Fruit fly (Drosophila melanogaster) whole organism, embryonic: ENCODE data around the gene dmGlut.
A peak's percentile ranks its signal among the peaks of the same experiment; 100 is the strongest.

ENCODE experiments used
- Asciz ChIP-seq: fragments of 200-800 bp; sonication (Bioruptor generic); optimal IDR thresholded peaks from 2 replicates; lab custom pipeline; 2017; ENCODE audit warnings: missing biosample characterization, mild to moderate bottlenecking, missing genetic modification characterization, missing genetic modification reagents
- B-H1 ChIP-seq: fragments of 200-800 bp; sonication (Bioruptor generic); IDR thresholded peaks from 3 replicates; pipeline ENCODE4 v1.3.6; 2022; ENCODE audit warnings: missing biosample characterization, missing genetic modification characterization
- CG10959 ChIP-seq: fragments of 200-800 bp; sonication (Bioruptor generic); IDR thresholded peaks from 2 replicates; pipeline ENCODE4 v1.3.6; 2022; ENCODE audit warnings: missing biosample characterization, missing genetic modification characterization
- CG12219 ChIP-seq: fragments of 200-800 bp; sonication (Bioruptor generic); optimal IDR thresholded peaks from 3 replicates; lab custom pipeline; 2018; ENCODE audit warnings: missing biosample characterization, mild to moderate bottlenecking, missing genetic modification characterization
- CG13296 ChIP-seq: fragments of 200-800 bp; sonication (Bioruptor generic); optimal IDR thresholded peaks from 3 replicates; lab custom pipeline; 2018; ENCODE audit warnings: missing biosample characterization, mild to moderate bottlenecking, missing genetic modification characterization
- CG13894 ChIP-seq: fragments of 200-800 bp; sonication (Bioruptor generic); optimal IDR thresholded peaks from 3 replicates; lab custom pipeline; 2018; ENCODE audit warnings: missing biosample characterization, mild to moderate bottlenecking, missing genetic modification characterization, moderate library complexity
- CG14667 ChIP-seq: fragments of 200-800 bp; sonication (Bioruptor generic); IDR thresholded peaks from 2 replicates; pipeline ENCODE4 v1.3.6; 2022; ENCODE audit warnings: missing biosample characterization, missing genetic modification characterization
- CG15601 ChIP-seq: fragments of 200-800 bp; sonication (Bioruptor generic); optimal IDR thresholded peaks from 3 replicates; lab custom pipeline; 2019; ENCODE audit warnings: missing biosample characterization, mild to moderate bottlenecking, missing genetic modification characterization, moderate library complexity
- CG1602 ChIP-seq: fragments of 200-800 bp; sonication (Bioruptor generic); optimal IDR thresholded peaks from 3 replicates; lab custom pipeline; 2016; ENCODE audit warnings: missing biosample characterization, missing genetic modification characterization
- CG17361 ChIP-seq: fragments of 200-800 bp; sonication (Bioruptor generic); IDR thresholded peaks from 3 replicates; pipeline ENCODE4 v1.3.6; 2022; ENCODE audit warnings: missing biosample characterization, missing genetic modification characterization
- CG1792 ChIP-seq: fragments of 200-800 bp; sonication (Bioruptor generic); optimal IDR thresholded peaks from 2 replicates; lab custom pipeline; 2016; ENCODE audit warnings: missing biosample characterization, missing genetic modification characterization
- CG18764 ChIP-seq: fragments of 200-800 bp; sonication (Bioruptor generic); optimal IDR thresholded peaks from 3 replicates; lab custom pipeline; 2016; ENCODE audit warnings: missing biosample characterization, missing genetic modification characterization
- CG2116 ChIP-seq: fragments of 200-800 bp; sonication (Bioruptor generic); optimal IDR thresholded peaks from 3 replicates; lab custom pipeline; 2018; ENCODE audit warnings: missing biosample characterization, mild to moderate bottlenecking, missing genetic modification characterization
- CG4282 ChIP-seq: fragments of 200-800 bp; sonication (Bioruptor generic); optimal IDR thresholded peaks from 2 replicates; lab custom pipeline; 2016; ENCODE audit warnings: missing biosample characterization, missing genetic modification characterization
- CG5180 ChIP-seq: fragments of 200-800 bp; sonication (Bioruptor generic); optimal IDR thresholded peaks from 3 replicates; lab custom pipeline; 2017; ENCODE audit warnings: missing biosample characterization, missing genetic modification characterization, mild to moderate bottlenecking, moderate library complexity, missing genetic modification reagents
- CG6689 ChIP-seq: fragments of 200-800 bp; sonication (Bioruptor generic); IDR thresholded peaks from 2 replicates; pipeline ENCODE4 v1.3.6; 2022; ENCODE audit warnings: missing biosample characterization, missing genetic modification characterization
- CG7928 ChIP-seq: fragments of 200-800 bp; sonication (Bioruptor generic); optimal IDR thresholded peaks from 2 replicates; lab custom pipeline; 2017; ENCODE audit warnings: missing biosample characterization, mild to moderate bottlenecking, missing genetic modification characterization
- CG8478 ChIP-seq: fragments of >200 bp; optimal IDR thresholded peaks from 2 replicates; lab custom pipeline; 2018
- CG8765 ChIP-seq: fragments of 200-800 bp; sonication (Bioruptor generic); IDR thresholded peaks from 2 replicates; pipeline ENCODE4 v1.3.6; 2022; ENCODE audit warnings: missing biosample characterization, missing genetic modification characterization
- CG9797 ChIP-seq: fragments of 200-800 bp; sonication (Bioruptor generic); optimal IDR thresholded peaks from 3 replicates; lab custom pipeline; 2018; ENCODE audit warnings: missing biosample characterization, mild to moderate bottlenecking, missing genetic modification characterization
- CrebB ChIP-seq: fragments of 200-800 bp; sonication (Bioruptor generic); optimal IDR thresholded peaks from 3 replicates; lab custom pipeline; 2018; ENCODE audit warnings: missing biosample characterization, mild to moderate bottlenecking, missing genetic modification characterization
- D19A ChIP-seq: fragments of 200-800 bp; optimal IDR thresholded peaks from 3 replicates; lab custom pipeline; 2019; ENCODE audit warnings: missing biosample characterization, mild to moderate bottlenecking, missing genetic modification characterization, moderate library complexity
- D19B ChIP-seq: fragments of 200-800 bp; sonication (Bioruptor generic); optimal IDR thresholded peaks from 2 replicates; lab custom pipeline; 2017; ENCODE audit warnings: missing biosample characterization, mild to moderate bottlenecking, missing genetic modification characterization
- Dad ChIP-seq: fragments of 200-800 bp; sonication (Bioruptor generic); optimal IDR thresholded peaks from 3 replicates; lab custom pipeline; 2016; ENCODE audit warnings: missing biosample characterization, missing genetic modification characterization
- GATAe ChIP-seq: fragments of 200-800 bp; sonication (Bioruptor generic); conservative IDR thresholded peaks from 2 replicates; pipeline ENCODE4 v1.3.6; 2022; ENCODE audit warnings: missing biosample characterization, missing genetic modification characterization
- HLH54F ChIP-seq: fragments of 200-800 bp; sonication (Bioruptor generic); optimal IDR thresholded peaks from 3 replicates; lab custom pipeline; 2016; ENCODE audit warnings: missing biosample characterization, missing genetic modification characterization
- Hr39 ChIP-seq: fragments of >200 bp; optimal IDR thresholded peaks from 2 replicates; lab custom pipeline; 2017
- MESR4 ChIP-seq: fragments of 200-800 bp; sonication (Bioruptor generic); optimal IDR thresholded peaks from 2 replicates; lab custom pipeline; 2018; ENCODE audit warnings: missing biosample characterization, mild to moderate bottlenecking, missing genetic modification characterization, moderate library complexity
- NK7.1 ChIP-seq: fragments of 200-800 bp; sonication (Bioruptor generic); optimal IDR thresholded peaks from 3 replicates; lab custom pipeline; 2016; ENCODE audit warnings: missing biosample characterization, missing genetic modification characterization
- Nf-YB ChIP-seq: fragments of 200-800 bp; sonication (Bioruptor generic); optimal IDR thresholded peaks from 3 replicates; lab custom pipeline; 2019; ENCODE audit warnings: missing biosample characterization, mild to moderate bottlenecking, missing genetic modification characterization, moderate library complexity
- NfI ChIP-seq: fragments of 200-800 bp; sonication (Bioruptor generic); optimal IDR thresholded peaks from 3 replicates; lab custom pipeline; 2018; ENCODE audit warnings: missing biosample characterization, mild to moderate bottlenecking, missing genetic modification characterization, moderate library complexity
- cad ChIP-seq: fragments of >200 bp; optimal IDR thresholded peaks from 2 replicates; lab custom pipeline; 2017; ENCODE audit warnings: missing biosample characterization, missing genetic modification characterization
- cg ChIP-seq: fragments of 200-800 bp; sonication (Bioruptor generic); optimal IDR thresholded peaks from 3 replicates; lab custom pipeline; 2019; ENCODE audit warnings: missing biosample characterization, mild to moderate bottlenecking, missing genetic modification characterization, moderate library complexity
- corto ChIP-seq: fragments of 200-800 bp; sonication (Bioruptor generic); optimal IDR thresholded peaks from 2 replicates; lab custom pipeline; 2016; ENCODE audit warnings: missing biosample characterization, mild to moderate bottlenecking, missing genetic modification characterization, moderate library complexity
- ewg ChIP-seq: fragments of 200-800 bp; sonication (Bioruptor generic); optimal IDR thresholded peaks from 3 replicates; lab custom pipeline; 2017; ENCODE audit warnings: mild to moderate bottlenecking, missing biosample characterization, missing genetic modification reagents, missing genetic modification characterization
- ftz-f1 ChIP-seq: fragments of 200-800 bp; sonication (Bioruptor generic); optimal IDR thresholded peaks from 2 replicates; lab custom pipeline; 2016; ENCODE audit warnings: missing biosample characterization, missing genetic modification characterization
- grn ChIP-seq: fragments of 200-800 bp; sonication (Bioruptor generic); optimal IDR thresholded peaks from 3 replicates; lab custom pipeline; 2017; ENCODE audit warnings: missing biosample characterization, missing genetic modification characterization
- h ChIP-seq: fragments of >200 bp; optimal IDR thresholded peaks from 2 replicates; lab custom pipeline; 2017
- hth ChIP-seq: fragments of >200 bp; optimal IDR thresholded peaks from 2 replicates; lab custom pipeline; 2017; ENCODE audit warnings: inconsistent platforms
- ind ChIP-seq: fragments of 200-800 bp; sonication (Bioruptor generic); optimal IDR thresholded peaks from 3 replicates; lab custom pipeline; 2016; ENCODE audit warnings: missing biosample characterization, missing genetic modification characterization
- jing ChIP-seq: fragments of 200-800 bp; sonication (Bioruptor generic); optimal IDR thresholded peaks from 2 replicates; lab custom pipeline; 2018; ENCODE audit warnings: missing biosample characterization, mild to moderate bottlenecking, missing genetic modification characterization
- luna ChIP-seq: fragments of 200-800 bp; sonication (Bioruptor generic); optimal IDR thresholded peaks from 2 replicates; lab custom pipeline; 2016; ENCODE audit warnings: missing biosample characterization, missing genetic modification characterization
- nerfin-2 ChIP-seq: fragments of 200-800 bp; sonication (Bioruptor generic); IDR thresholded peaks from 2 replicates; pipeline ENCODE4 v1.3.6; 2022; ENCODE audit warnings: missing biosample characterization, missing genetic modification characterization; ENCODE audit not compliant: partially characterized antibody
- nmo ChIP-seq: fragments of 200-800 bp; sonication (Bioruptor generic); optimal IDR thresholded peaks from 2 replicates; lab custom pipeline; 2018; ENCODE audit warnings: missing biosample characterization, mild to moderate bottlenecking, missing genetic modification characterization, moderate library complexity
- otp ChIP-seq: fragments of 200-800 bp; sonication (Bioruptor generic); IDR thresholded peaks from 3 replicates; pipeline ENCODE4, ENCODE4 v1.3.6; 2022; ENCODE audit warnings: missing biosample characterization, missing genetic modification characterization
- pzg ChIP-seq: fragments of 200-800 bp; sonication (Bioruptor generic); optimal IDR thresholded peaks from 3 replicates; lab custom pipeline; 2018; ENCODE audit warnings: missing biosample characterization, mild to moderate bottlenecking, missing genetic modification characterization, moderate library complexity
- seq ChIP-seq: fragments of 200-800 bp; sonication (Bioruptor generic); IDR thresholded peaks from 2 replicates; pipeline ENCODE4 v1.3.6; 2022; ENCODE audit warnings: missing biosample characterization, missing genetic modification characterization
- sqz ChIP-seq: fragments of 200-800 bp; sonication (Bioruptor generic); optimal IDR thresholded peaks from 3 replicates; lab custom pipeline; 2018; ENCODE audit warnings: missing biosample characterization, mild to moderate bottlenecking, missing genetic modification characterization
- stwl ChIP-seq: fragments of 200-800 bp; sonication (Bioruptor generic); optimal IDR thresholded peaks from 3 replicates; lab custom pipeline; 2018; ENCODE audit warnings: missing biosample characterization, mild to moderate bottlenecking, missing genetic modification characterization, moderate library complexity
- trh ChIP-seq: fragments of 200-800 bp; sonication (Bioruptor generic); optimal IDR thresholded peaks from 2 replicates; lab custom pipeline; 2016; ENCODE audit warnings: missing biosample characterization, missing genetic modification characterization
- yki ChIP-seq: fragments of >200 bp; optimal IDR thresholded peaks from 3 replicates; lab custom pipeline; 2018
- zfh2 ChIP-seq: fragments of 200-800 bp; sonication (Bioruptor generic); optimal IDR thresholded peaks from 2 replicates; lab custom pipeline; 2016; ENCODE audit warnings: missing biosample characterization, missing genetic modification characterization

dmGlut gene

DNA sequence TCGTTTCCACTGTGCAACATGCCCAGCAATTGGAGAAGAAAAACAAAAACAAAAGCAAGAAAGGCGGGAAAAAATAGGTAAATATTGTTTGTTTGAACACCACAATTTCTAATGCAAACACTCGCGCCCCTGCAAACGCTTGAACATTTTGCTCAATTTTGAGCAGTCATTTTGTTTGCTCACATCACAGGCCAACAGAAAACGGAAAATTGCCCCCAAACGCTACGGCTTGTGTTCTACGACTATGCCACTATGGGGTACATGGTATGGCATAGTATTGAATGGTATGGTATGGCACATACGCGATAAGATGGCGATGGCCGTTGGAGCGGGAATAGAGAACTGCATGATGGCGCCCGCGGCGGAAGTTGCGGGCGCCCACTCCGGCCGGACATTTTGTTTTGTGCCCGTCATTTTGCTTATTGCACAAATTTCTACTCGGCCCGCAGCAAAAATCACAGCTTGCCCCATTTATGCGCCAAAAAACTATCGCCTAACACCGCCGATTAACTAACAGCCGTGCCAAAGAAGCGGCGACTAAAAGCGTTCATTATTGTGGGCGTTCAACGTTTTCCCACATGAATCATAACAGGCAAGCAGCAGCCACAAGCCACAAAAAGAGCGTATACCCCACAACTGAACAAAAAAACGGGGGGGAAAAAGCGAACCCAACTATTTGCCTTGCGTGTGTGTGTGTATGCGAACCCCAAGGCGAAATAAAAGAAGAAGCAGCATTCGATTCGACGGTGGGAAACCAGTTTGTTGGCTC is 22.8 kb upstream of the dmGlut start (continued):
- TF ChIP-seq cad (GFP tag; lab: Kevin White, UChicago) (no peak), seq (GFP tag; lab: Robert Waterston, UW) (no peak), ind (GFP tag; lab: Kevin White, UChicago) (no peak), D19A (tag; lab: Kevin White, UChicago) (peak; percentile 52), CG15601 (tag; lab: Kevin White, UChicago) (peak; percentile 88), cg (peak; percentile 60), yki (lab: Kevin White, UChicago) (no peak), CG9797 (no peak), Hr39 (lab: Kevin White, UChicago) (no peak), CG17361 (no peak), zfh2 (GFP tag; lab: Kevin White, UChicago) (no peak), CG1602 (peak; percentile 8), CG10959 (GFP tag; lab: Robert Waterston, UW) (no peak), h (lab: Kevin White, UChicago) (no peak), stwl (tag; lab: Kevin White, UChicago) (no peak), luna (GFP tag; lab: Kevin White, UChicago) (no peak), corto (GFP tag; lab: Kevin White, UChicago) (no peak), CG18764 (peak; percentile 39), trh (GFP tag; lab: Kevin White, UChicago) (peak; percentile 58), NfI (GFP tag; lab: Kevin White, UChicago) (peak; percentile 22), CG7928 (GFP tag; lab: Kevin White, UChicago) (peak; percentile 38), GATAe (no peak), CG8765 (GFP tag; lab: Robert Waterston, UW) (no peak), Nf-YB (GFP tag; lab: Kevin White, UChicago) (no peak), nmo (GFP tag; lab: Kevin White, UChicago) (no peak), grn (peak; percentile 6), CG12219 (peak; percentile 77), D19B (GFP tag; lab: Kevin White, UChicago) (peak; percentile 7), MESR4 (GFP tag; lab: Kevin White, UChicago) (no peak), B-H1 (no peak), hth (lab: Kevin White, UChicago) (no peak), otp (no peak), ftz-f1 (GFP tag; lab: Kevin White, UChicago) (peak; percentile 97), CG13296 (GFP tag; lab: Kevin White, UChicago) (peak; percentile 67), nerfin-2 (GFP tag; lab: Robert Waterston, UW) (no peak), CG14667 (GFP tag; lab: Robert Waterston, UW) (no peak), CG4282 (peak; percentile 2), CrebB (tag; lab: Kevin White, UChicago) (peak; percentile 85), pzg (GFP tag; lab: Kevin White, UChicago) (no peak), NK7.1 (GFP tag; lab: Kevin White, UChicago) (no peak), CG2116 (GFP tag; lab: Kevin White, UChicago) (peak; percentile 63), CG6689 (GFP tag; lab: Robert Waterston, UW) (no peak), CG8478 (lab: Kevin White, UChicago) (no peak), ewg (GFP tag; lab: Kevin White, UChicago) (peak; percentile 33), HLH54F (GFP tag; lab: Kevin White, UChicago) (no peak), CG1792 (GFP tag; lab: Kevin White, UChicago) (peak; percentile 15), Asciz (peak; percentile 85), jing (GFP tag; lab: Kevin White, UChicago) (no peak), CG13894 (tag; lab: Kevin White, UChicago) (peak; percentile 87), Dad (GFP tag; lab: Kevin White, UChicago) (peak; percentile 11), sqz (GFP tag; lab: Kevin White, UChicago) (peak; percentile 72), CG5180 (GFP tag; lab: Kevin White, UChicago) (peak; percentile 69)
